Fruit fly (Drosophila melanogaster): Measurements from ENCODE around the gene Tsp68C.

- TF ChIP-seq CG8478 (optimal IDR thresholded peaks at IDR 0.05) (no peak), CTCF (optimal IDR thresholded peaks at IDR 0.05) (peak; percentile 98 to 99)
Observed at dm6 chr3L:13845292-13845691, 1.8 kb downstream of the Tsp68C start.

All from S2 (cell line).